Worm (Caenorhabditis elegans): ENCODE results near the gene gspd-1.

gspd-1 gene

ce11 chrIV:11317119-11317518, at the start of gene gspd-1:
Gene gspd-1, plus strand, starts transcription at chrIV:11317419.
- TF ChIP-seq zip-4 (GFP tag; optimal IDR thresholded peaks at IDR 0.05) (no peak), unc-130 (tag; optimal IDR thresholded peaks at IDR 0.05) (no peak), unc-30 (tag; optimal IDR thresholded peaks at IDR 0.05) (no peak), egl-27 (tag; optimal IDR thresholded peaks at IDR 0.05) (no peak), nhr-84 (tag; optimal IDR thresholded peaks at IDR 0.05) (no peak), nhr-85 (tag) (no peak)

ce11 chrIV:11269483-11269882, 47.7 kb upstream of the gspd-1 start:
- peak; percentile 12 for TF ChIP-seq nhr-20 (tag; optimal IDR thresholded peaks at IDR 0.05)
- no peak for TF ChIP-seq rnt-1 (tag; optimal IDR thresholded peaks at IDR 0.05)
- TF ChIP-seq efl-1 (optimal IDR thresholded peaks at IDR 0.05): no peak
- peak in 1 of 2 experiments; percentile 62 for TF ChIP-seq efl-1 (GFP tag; optimal IDR thresholded peaks at IDR 0.05 in 1 of 2)
- TF ChIP-seq nhr-77 (tag; optimal IDR thresholded peaks at IDR 0.05): peak; percentile 66
- peak; percentile 30 for TF ChIP-seq tbx-2 (tag; optimal IDR thresholded peaks at IDR 0.05)
- peak in 1 of 2 experiments; percentile 21 for TF ChIP-seq lsy-2 (tag; optimal IDR thresholded peaks at IDR 0.05)
- no peak for TF ChIP-seq jun-1 (tag; optimal IDR thresholded peaks at IDR 0.05)
- TF ChIP-seq nhr-71 (tag; optimal IDR thresholded peaks at IDR 0.05): peak; percentile 2
- TF ChIP-seq vab-15 (tag; optimal IDR thresholded peaks at IDR 0.05): no peak

ce11 chrIV:11271262-11271661, 46.0 kb upstream of the gspd-1 start, which contains the start of gene nhr-7:
Gene nhr-7, minus strand, starts transcription at chrIV:11271362.
- TF ChIP-seq fkh-4 (tag; optimal IDR thresholded peaks at IDR 0.05; ENCODE audit: borderline replicate concordance) (no peak), unc-62 (GFP tag; optimal IDR thresholded peaks at IDR 0.05) (no peak), elt-3 (tag; optimal IDR thresholded peaks at IDR 0.05) (no peak), nhr-77 (tag; optimal IDR thresholded peaks at IDR 0.05) (peak; percentile 28), egl-13 (tag; optimal IDR thresholded peaks at IDR 0.05) (no peak)

- TF ChIP-seq elt-3 (tag; optimal IDR thresholded peaks at IDR 0.05) (no peak), unc-98 (GFP tag; IDR thresholded peaks at IDR 0.05) (no peak), isw-1 (GFP tag; IDR thresholded peaks at IDR 0.05) (no peak), nhr-11 (tag; optimal IDR thresholded peaks at IDR 0.05) (no peak), elt-2 (tag; optimal IDR thresholded peaks at IDR 0.05) (no peak), nhr-28 (tag; optimal IDR thresholded peaks at IDR 0.05) (no peak), aha-1 (tag; optimal IDR thresholded peaks at IDR 0.05) (no peak), irx-1 (tag; optimal IDR thresholded peaks at IDR 0.05) (no peak), snpc-4 (tag; optimal IDR thresholded peaks at IDR 0.05) (no peak)
Measured at ce11 chrIV:11273151-11273550, 44.1 kb upstream of the gspd-1 start, which contains the start of gene gtl-2. Gene gtl-2, plus strand, starts transcription at chrIV:11273451.

- TF ChIP-seq sptf-1 (tag; optimal IDR thresholded peaks at IDR 0.05) (no peak), ceh-82 (tag; optimal IDR thresholded peaks at IDR 0.05) (no peak), lir-3 (tag; optimal IDR thresholded peaks at IDR 0.05; ENCODE audit: poor library complexity) (no peak), snu-23 (GFP tag; optimal IDR thresholded peaks at IDR 0.05) (no peak)
Measured at ce11 chrIV:11276026-11276425, 41.2 kb upstream of the gspd-1 start.

- TF ChIP-seq unc-130 (tag; optimal IDR thresholded peaks at IDR 0.05) (no peak), pax-3 (tag; optimal IDR thresholded peaks at IDR 0.05) (no peak), tbx-2 (tag; optimal IDR thresholded peaks at IDR 0.05) (peak; percentile 63), nhr-77 (tag; optimal IDR thresholded peaks at IDR 0.05) (peak; percentile 76), mdl-1 (tag; optimal IDR thresholded peaks at IDR 0.05) (peak in 1 of 2 experiments; percentile 25), lin-39 (tag; optimal IDR thresholded peaks at IDR 0.05) (no peak), lin-35 (GFP tag; optimal IDR thresholded peaks at IDR 0.05) (peak in 1 of 2 experiments; percentile 48), elt-2 (tag; optimal IDR thresholded peaks at IDR 0.05) (peak; percentile 85), sup-37 (GFP tag; optimal IDR thresholded peaks at IDR 0.05) (peak; percentile 6), pqm-1 (tag; optimal IDR thresholded peaks at IDR 0.05) (peak; percentile 28), C34B4.2 (tag; optimal IDR thresholded peaks at IDR 0.05) (no peak), vab-15 (tag; optimal IDR thresholded peaks at IDR 0.05) (no peak), nhr-76 (tag; optimal IDR thresholded peaks at IDR 0.05) (no peak), blmp-1 (tag; optimal IDR thresholded peaks at IDR 0.05) (no peak), hlh-17 (GFP tag; optimal IDR thresholded peaks at IDR 0.05; ENCODE audit: borderline replicate concordance) (no peak), efl-1 (optimal IDR thresholded peaks at IDR 0.05) (peak in 1 of 2 experiments; percentile 13), efl-1 (GFP tag; optimal IDR thresholded peaks at IDR 0.05 in 1 of 2) (peak in 1 of 2 experiments; percentile 89), irx-1 (tag; optimal IDR thresholded peaks at IDR 0.05) (no peak), mab-9 (GFP tag; IDR thresholded peaks at IDR 0.05) (no peak), nhr-20 (tag; optimal IDR thresholded peaks at IDR 0.05) (peak; percentile 37), elt-3 (tag; optimal IDR thresholded peaks at IDR 0.05) (no peak), jun-1 (tag; optimal IDR thresholded peaks at IDR 0.05) (peak; percentile 46)
Measured at ce11 chrIV:11284102-11284531, 33.1 kb upstream of the gspd-1 start.
